Worm (Caenorhabditis elegans) whole organism, L4 larva: Measurements from ENCODE around the gene M01F1.8.

Experiments used
- D1046.2 ChIP-seq: fragments of 200-800 bp; sonication (Bioruptor generic); IDR thresholded peaks from 2 replicates; pipeline ENCODE4 v1.3.6; 2022; ENCODE audit warnings: missing genetic modification characterization, missing compliant biosample characterization
- R02D3.7 ChIP-seq: fragments of 150-350 bp; sonication (generic microtip); optimal IDR thresholded peaks from 3 replicates; lab custom pipeline; 2014; ENCODE audit warnings: missing biosample characterization, missing genetic modification characterization
- T26A8.4 ChIP-seq: fragments of 200-800 bp; sonication (Bioruptor generic); IDR thresholded peaks from 2 replicates; pipeline ENCODE4 v1.3.6; 2022; ENCODE audit warnings: missing genetic modification characterization, missing compliant biosample characterization
- ama-1 ChIP-seq: fragments of 150-350 bp; optimal IDR thresholded peaks from 2 replicates; lab custom pipeline; 2014; ENCODE audit warnings: inconsistent platforms, mixed read lengths
- hif-1 ChIP-seq, 2 experiments: sonication (generic microtip); optimal IDR thresholded peaks; 2 replicates each; lab custom pipeline; 2016 to 2017; ENCODE audit warnings: missing compliant biosample characterization in 2 of 2, missing genetic modification characterization in 2 of 2, missing genetic modification reagents in 2 of 2, missing genotype in 2 of 2, mild to moderate bottlenecking in 1 of 2
- lin-13 ChIP-seq: fragments of 150-350 bp; optimal IDR thresholded peaks from 2 replicates; lab custom pipeline; 2014; ENCODE audit warnings: missing biosample characterization, missing genetic modification reagents, missing genetic modification characterization
- mdl-1 ChIP-seq, 2 experiments: fragments of 150-350 bp in 1 of 2; sonication (generic microtip) in 1 of 2; optimal IDR thresholded peaks; 2 replicates each; lab custom pipeline; 2014 to 2017; ENCODE audit warnings: missing biosample characterization in 2 of 2, missing genetic modification characterization in 2 of 2
- nhr-11 ChIP-seq: fragments of 150-350 bp; optimal IDR thresholded peaks from 2 replicates; lab custom pipeline; 2014; ENCODE audit warnings: missing biosample characterization, missing genetic modification characterization
- nhr-237 ChIP-seq: sonication (generic microtip); optimal IDR thresholded peaks from 2 replicates; lab custom pipeline; 2017; ENCODE audit warnings: missing biosample characterization, missing genetic modification characterization
- nhr-28 ChIP-seq: fragments of 150-350 bp; optimal IDR thresholded peaks from 2 replicates; lab custom pipeline; 2014; ENCODE audit warnings: missing biosample characterization, missing genetic modification characterization
- nhr-6 ChIP-seq: fragments of 150-350 bp; optimal IDR thresholded peaks from 2 replicates; lab custom pipeline; 2014; ENCODE audit warnings: missing biosample characterization, missing genetic modification characterization
- pha-4 ChIP-seq, 2 experiments: fragments of 150-350 bp in 1 of 2; fragments of 200-800 bp in 1 of 2; sonication (Bioruptor generic) in 1 of 2; IDR thresholded peaks in 1 of 2; optimal IDR thresholded peaks in 1 of 2; 2 replicates each; pipeline versions ENCODE4 v1.3.6 to Lab custom; 2014 to 2022; ENCODE audit warnings: missing genetic modification characterization in 2 of 2, missing genetic modification reagents in 2 of 2, missing biosample characterization in 1 of 2, missing compliant biosample characterization in 1 of 2
- pqm-1 ChIP-seq: sonication (generic microtip); optimal IDR thresholded peaks from 2 replicates; lab custom pipeline; 2017; ENCODE audit warnings: missing biosample characterization, missing genetic modification characterization
- ztf-11 ChIP-seq: fragments of 150-350 bp; optimal IDR thresholded peaks from 2 replicates; lab custom pipeline; 2014; ENCODE audit warnings: missing biosample characterization, missing genetic modification characterization

ce11 chrIII:3549750-3550149 lies 47.4 kb upstream of the M01F1.8 start, which contains the start of gene C54C6.5:
- TF ChIP-seq ztf-11 = no peak
- no peak for TF ChIP-seq nhr-237 (tag; lab: Kevin White, UChicago)
- TF ChIP-seq nhr-11 = no peak
- TF ChIP-seq mdl-1 (tag; optimal IDR thresholded peaks at IDR 0.05; lab: Kevin White, UChicago) = no peak
- no peak for TF ChIP-seq R02D3.7 (tag; lab: Kevin White, UChicago)
- TF ChIP-seq T26A8.4 (GFP tag; lab: Robert Waterston, UW) = no peak
- no peak for TF ChIP-seq D1046.2
- no peak for TF ChIP-seq pha-4 (GFP tag; IDR thresholded peaks at IDR 0.05; lab: Robert Waterston, UW)
- TF ChIP-seq pha-4 (tag; optimal IDR thresholded peaks at IDR 0.05; lab: Kevin White, UChicago) = no peak
- no peak for TF ChIP-seq lin-13 (GFP tag; lab: Kevin White, UChicago)
- no peak for TF ChIP-seq pqm-1 (tag; lab: Kevin White, UChicago)
- no peak for TF ChIP-seq hif-1 (tag; optimal IDR thresholded peaks at IDR 0.05; lab: Kevin White, UChicago)
- TF ChIP-seq ama-1 (lab: Kevin White, UChicago) = no peak
- TF ChIP-seq nhr-6 (tag; lab: Kevin White, UChicago) = no peak
- TF ChIP-seq nhr-28 (tag; lab: Kevin White, UChicago) = no peak
